Fruit fly (Drosophila melanogaster) whole organism, embryonic: Measurements from ENCODE around the gene lectin-28C.

Experiments used
- Antp ChIP-seq: fragments of 200-800 bp; sonication (Bioruptor generic); optimal IDR thresholded peaks from 3 replicates; lab custom pipeline; 2016; ENCODE audit warnings: missing biosample characterization, missing genetic modification characterization
- CG11398 ChIP-seq: fragments of 200-800 bp; sonication (Bioruptor generic); optimal IDR thresholded peaks from 2 replicates; lab custom pipeline; 2016; ENCODE audit warnings: missing biosample characterization, missing genetic modification characterization
- CG11560 ChIP-seq: fragments of 200-800 bp; sonication (Bioruptor generic); IDR thresholded peaks from 3 replicates; pipeline ENCODE4 v1.3.6; 2022; ENCODE audit warnings: missing biosample characterization, missing genetic modification characterization
- CG12942 ChIP-seq: fragments of 200-800 bp; sonication (Bioruptor generic); optimal IDR thresholded peaks from 3 replicates; lab custom pipeline; 2016; ENCODE audit warnings: missing biosample characterization, missing genetic modification characterization
- CG13123 ChIP-seq: fragments of 200-800 bp; sonication (Bioruptor generic); optimal IDR thresholded peaks from 2 replicates; lab custom pipeline; 2016; ENCODE audit warnings: missing biosample characterization, missing genetic modification characterization
- CG1602 ChIP-seq: fragments of 200-800 bp; sonication (Bioruptor generic); optimal IDR thresholded peaks from 3 replicates; lab custom pipeline; 2016; ENCODE audit warnings: missing biosample characterization, missing genetic modification characterization
- CG1832 ChIP-seq: fragments of 200-800 bp; sonication (Bioruptor generic); optimal IDR thresholded peaks from 2 replicates; lab custom pipeline; 2017; ENCODE audit warnings: missing biosample characterization, mild to moderate bottlenecking, missing genetic modification characterization, inconsistent platforms
- CG31388 ChIP-seq: fragments of 200-800 bp; sonication (Bioruptor generic); optimal IDR thresholded peaks from 2 replicates; lab custom pipeline; 2016; ENCODE audit warnings: missing biosample characterization, missing genetic modification characterization
- CG3726 ChIP-seq: fragments of 200-800 bp; sonication (Bioruptor generic); IDR thresholded peaks from 3 replicates; pipeline ENCODE4, ENCODE4 v1.3.6; 2022; ENCODE audit warnings: missing biosample characterization, missing genetic modification characterization
- CG7372 ChIP-seq: fragments of 200-800 bp; sonication (Bioruptor generic); IDR thresholded peaks from 2 replicates; pipeline ENCODE4 v1.3.6; 2022; ENCODE audit warnings: missing biosample characterization, missing genetic modification characterization
- CG7839 ChIP-seq: fragments of 200-800 bp; sonication (Bioruptor generic); optimal IDR thresholded peaks from 3 replicates; lab custom pipeline; 2018; ENCODE audit warnings: missing biosample characterization, mild to moderate bottlenecking, missing genetic modification characterization, moderate library complexity
- CG9609 ChIP-seq: fragments of 200-800 bp; sonication (Bioruptor generic); optimal IDR thresholded peaks from 3 replicates; lab custom pipeline; 2016; ENCODE audit warnings: missing biosample characterization, missing genetic modification characterization
- Camta ChIP-seq: fragments of 200-800 bp; sonication (Bioruptor generic); optimal IDR thresholded peaks from 2 replicates; lab custom pipeline; 2016; ENCODE audit warnings: missing biosample characterization, missing genetic modification characterization
- CrebB ChIP-seq: fragments of 200-800 bp; sonication (Bioruptor generic); optimal IDR thresholded peaks from 3 replicates; lab custom pipeline; 2018; ENCODE audit warnings: missing biosample characterization, mild to moderate bottlenecking, missing genetic modification characterization
- E2f2 ChIP-seq: fragments of 200-800 bp; sonication (Bioruptor generic); IDR thresholded peaks from 2 replicates; pipeline ENCODE4 v1.3.6; 2022; ENCODE audit warnings: missing biosample characterization, missing genetic modification characterization
- Fer2 ChIP-seq: fragments of 200-800 bp; sonication (Bioruptor generic); optimal IDR thresholded peaks from 2 replicates; lab custom pipeline; 2018; ENCODE audit warnings: missing biosample characterization, mild to moderate bottlenecking, missing genetic modification characterization, moderate library complexity
- HLH4C ChIP-seq: fragments of 200-800 bp; sonication (Bioruptor generic); IDR thresholded peaks from 3 replicates; pipeline ENCODE4 v1.3.6; 2022; ENCODE audit warnings: missing biosample characterization, missing genetic modification characterization; ENCODE audit not compliant: partially characterized antibody
- HLH54F ChIP-seq: fragments of 200-800 bp; sonication (Bioruptor generic); optimal IDR thresholded peaks from 3 replicates; lab custom pipeline; 2016; ENCODE audit warnings: missing biosample characterization, missing genetic modification characterization
- Hsf ChIP-seq: fragments of 200-800 bp; sonication (Bioruptor generic); optimal IDR thresholded peaks from 3 replicates; lab custom pipeline; 2016; ENCODE audit warnings: missing biosample characterization, missing genetic modification characterization
- Meics ChIP-seq: fragments of 200-800 bp; sonication (Bioruptor generic); optimal IDR thresholded peaks from 2 replicates; lab custom pipeline; 2017; ENCODE audit warnings: missing biosample characterization, mild to moderate bottlenecking, missing genetic modification characterization
- PHDP ChIP-seq: fragments of 200-800 bp; sonication (Bioruptor generic); optimal IDR thresholded peaks from 3 replicates; lab custom pipeline; 2018; ENCODE audit warnings: missing biosample characterization, mild to moderate bottlenecking, missing genetic modification characterization, moderate library complexity
- Side ChIP-seq: fragments of 200-800 bp; sonication (Bioruptor generic); optimal IDR thresholded peaks from 2 replicates; lab custom pipeline; 2016; ENCODE audit warnings: missing biosample characterization, missing genetic modification characterization
- Stat92E ChIP-seq, 3 experiments: fragments of >200 bp in 2 of 3; fragments of 200-800 bp in 1 of 3; sonication (Bioruptor generic) in 1 of 3; optimal IDR thresholded peaks; 2 replicates each; lab custom pipeline; 2017 to 2019; ENCODE audit warnings: missing biosample characterization in 3 of 3, missing genetic modification characterization in 3 of 3, mild to moderate bottlenecking in 1 of 3, moderate library complexity in 1 of 3
- Taf1 ChIP-seq: fragments of 200-800 bp; sonication (Bioruptor generic); IDR thresholded peaks from 2 replicates; pipeline ENCODE4 v1.3.6; 2022; ENCODE audit warnings: missing biosample characterization, missing genetic modification characterization
- Tbp ChIP-seq: fragments of >200 bp; optimal IDR thresholded peaks from 2 replicates; lab custom pipeline; 2018; ENCODE audit warnings: missing biosample characterization, missing genetic modification characterization
- Trl ChIP-seq, 3 experiments: fragments of >200 bp in 2 of 3; fragments of 200-800 bp in 1 of 3; sonication (Bioruptor generic) in 1 of 3; optimal IDR thresholded peaks; 2 replicates in 1 of 3; 3 replicates in 2 of 3; lab custom pipeline; 2016 to 2017; ENCODE audit warnings: missing biosample characterization in 1 of 3, missing genetic modification characterization in 1 of 3
- amos ChIP-seq: fragments of 200-800 bp; sonication (Bioruptor generic); IDR thresholded peaks from 2 replicates; pipeline ENCODE4 v1.3.6; 2022; ENCODE audit warnings: missing biosample characterization, missing genetic modification characterization; ENCODE audit not compliant: partially characterized antibody
- bbx ChIP-seq: fragments of 200-800 bp; sonication (Bioruptor generic); IDR thresholded peaks from 2 replicates; pipeline ENCODE4 v1.3.6; 2022; ENCODE audit warnings: missing biosample characterization, missing genetic modification characterization; ENCODE audit not compliant: partially characterized antibody
- cg ChIP-seq: fragments of 200-800 bp; sonication (Bioruptor generic); optimal IDR thresholded peaks from 3 replicates; lab custom pipeline; 2019; ENCODE audit warnings: missing biosample characterization, mild to moderate bottlenecking, missing genetic modification characterization, moderate library complexity
- dati ChIP-seq: fragments of 200-800 bp; sonication (Bioruptor generic); IDR thresholded peaks from 2 replicates; pipeline ENCODE4 v1.3.6; 2022; ENCODE audit warnings: missing biosample characterization, missing genetic modification characterization
- dimm ChIP-seq: fragments of 200-800 bp; sonication (Bioruptor generic); IDR thresholded peaks from 2 replicates; pipeline ENCODE4 v1.3.6; 2022; ENCODE audit warnings: missing biosample characterization, missing genetic modification characterization
- disco-r ChIP-seq: fragments of 200-800 bp; sonication (Bioruptor generic); optimal IDR thresholded peaks from 2 replicates; lab custom pipeline; 2016; ENCODE audit warnings: missing biosample characterization, missing genetic modification characterization
- dysf ChIP-seq: fragments of 200-800 bp; sonication (Bioruptor generic); IDR thresholded peaks from 3 replicates; pipeline ENCODE4 v1.3.6; 2022; ENCODE audit warnings: missing biosample characterization, missing genetic modification characterization
- esg ChIP-seq: fragments of 200-800 bp; sonication (Bioruptor generic); conservative IDR thresholded peaks from 2 replicates; pipeline ENCODE4 v1.3.6; 2022; ENCODE audit warnings: missing biosample characterization, missing genetic modification characterization
- fd102C ChIP-seq: fragments of 200-800 bp; sonication (Bioruptor generic); optimal IDR thresholded peaks from 2 replicates; lab custom pipeline; 2018; ENCODE audit warnings: missing biosample characterization, mild to moderate bottlenecking, missing genetic modification characterization, moderate library complexity
- fd3F ChIP-seq: fragments of 200-800 bp; sonication (Bioruptor generic); optimal IDR thresholded peaks from 2 replicates; lab custom pipeline; 2018; ENCODE audit warnings: missing biosample characterization, mild to moderate bottlenecking, missing genetic modification characterization, moderate library complexity
- fd64A ChIP-seq: fragments of 200-800 bp; sonication (Bioruptor generic); optimal IDR thresholded peaks from 3 replicates; lab custom pipeline; 2018; ENCODE audit warnings: missing biosample characterization, mild to moderate bottlenecking, missing genetic modification characterization
- gt ChIP-seq: fragments of 200-800 bp; sonication (Bioruptor generic); IDR thresholded peaks from 2 replicates; pipeline ENCODE4 v1.3.6; 2022; ENCODE audit warnings: missing biosample characterization, missing genetic modification characterization
- klu ChIP-seq: fragments of 200-800 bp; sonication (Bioruptor generic); IDR thresholded peaks from 2 replicates; pipeline ENCODE4 v1.3.6; 2022; ENCODE audit warnings: missing biosample characterization, missing genetic modification characterization
- nmo ChIP-seq: fragments of 200-800 bp; sonication (Bioruptor generic); optimal IDR thresholded peaks from 2 replicates; lab custom pipeline; 2018; ENCODE audit warnings: missing biosample characterization, mild to moderate bottlenecking, missing genetic modification characterization, moderate library complexity
- p53 ChIP-seq: fragments of 200-800 bp; sonication (Bioruptor generic); optimal IDR thresholded peaks from 2 replicates; lab custom pipeline; 2016; ENCODE audit warnings: missing biosample characterization, missing genetic modification characterization
- pb ChIP-seq: fragments of 200-800 bp; sonication (Bioruptor generic); optimal IDR thresholded peaks from 3 replicates; lab custom pipeline; 2016; ENCODE audit warnings: missing biosample characterization, missing genetic modification characterization
- pita ChIP-seq: fragments of 200-800 bp; sonication (Bioruptor generic); optimal IDR thresholded peaks from 2 replicates; lab custom pipeline; 2017; ENCODE audit warnings: missing biosample characterization, mild to moderate bottlenecking, missing genetic modification characterization
- salm ChIP-seq: fragments of 200-800 bp; sonication (Bioruptor generic); optimal IDR thresholded peaks from 2 replicates; lab custom pipeline; 2018; ENCODE audit warnings: missing biosample characterization, mild to moderate bottlenecking, missing genetic modification characterization
- slp2 ChIP-seq: fragments of 200-800 bp; sonication (Bioruptor generic); optimal IDR thresholded peaks from 2 replicates; lab custom pipeline; 2016; ENCODE audit warnings: missing biosample characterization, missing genetic modification characterization
- sqz ChIP-seq: fragments of 200-800 bp; sonication (Bioruptor generic); optimal IDR thresholded peaks from 3 replicates; lab custom pipeline; 2018; ENCODE audit warnings: missing biosample characterization, mild to moderate bottlenecking, missing genetic modification characterization
- sr ChIP-seq: fragments of 200-800 bp; sonication (Bioruptor generic); IDR thresholded peaks from 3 replicates; pipeline ENCODE4 v1.3.6; 2022; ENCODE audit warnings: missing biosample characterization, missing genetic modification characterization
- sug ChIP-seq: fragments of 200-800 bp; optimal IDR thresholded peaks from 2 replicates; lab custom pipeline; 2019; ENCODE audit warnings: missing biosample characterization, mild to moderate bottlenecking, missing genetic modification characterization, moderate library complexity
- wdn ChIP-seq: fragments of 200-800 bp; sonication (Bioruptor generic); IDR thresholded peaks from 2 replicates; pipeline ENCODE4 v1.3.6; 2022; ENCODE audit warnings: missing biosample characterization, missing genetic modification characterization
- zen ChIP-seq: fragments of 200-800 bp; sonication (Bioruptor generic); optimal IDR thresholded peaks from 3 replicates; lab custom pipeline; 2018; ENCODE audit warnings: missing biosample characterization, mild to moderate bottlenecking, missing genetic modification characterization, moderate library complexity

The lectin-28C gene

dm6 chr2L:7821279-7821848 lies 35.5 kb upstream of the lectin-28C start (continued):
- peak; percentile 32 for TF ChIP-seq fd64A
- no peak for TF ChIP-seq CG31388 (GFP tag; lab: Kevin White, UChicago)
- peak in 1 of 3 experiments; percentile 48 for TF ChIP-seq Stat92E (GFP tag; optimal IDR thresholded peaks at IDR 0.05; lab: Kevin White, UChicago)
- peak; percentile 32; the same call in 1 of the 2 replicates for TF ChIP-seq CG7372 (GFP tag; lab: Robert Waterston, UW)
- peak; percentile 43 for TF ChIP-seq Fer2 (tag; lab: Kevin White, UChicago)
- no peak for TF ChIP-seq CG7839 (tag; lab: Kevin White, UChicago)
- peak; percentile 82 for TF ChIP-seq amos
- no peak for TF ChIP-seq salm (tag; lab: Kevin White, UChicago)
- TF ChIP-seq bbx (GFP tag; lab: Robert Waterston, UW): peak; percentile 85
- peak; percentile 40 for TF ChIP-seq nmo (GFP tag; lab: Kevin White, UChicago)
- peak; percentile 73 for TF ChIP-seq sqz (GFP tag; lab: Kevin White, UChicago)
- no peak for TF ChIP-seq CG1832 (GFP tag; lab: Kevin White, UChicago)
- TF ChIP-seq CrebB (tag; lab: Kevin White, UChicago): peak; percentile 47
- TF ChIP-seq E2f2 (GFP tag; lab: Robert Waterston, UW): peak; percentile 27; the same call in 1 of the 2 replicates
- peak; percentile 39 for TF ChIP-seq esg (GFP tag; lab: Robert Waterston, UW)
- no peak for TF ChIP-seq Trl (optimal IDR thresholded peaks at IDR 0.05; lab: Kevin White, UChicago)
- TF ChIP-seq Trl (GFP tag; optimal IDR thresholded peaks at IDR 0.05; lab: Kevin White, UChicago): peak; percentile 45
- TF ChIP-seq PHDP (tag; lab: Kevin White, UChicago): peak; percentile 9
- TF ChIP-seq sr: no peak; the same call in 2 of the 3 replicates
- peak; percentile 57 for TF ChIP-seq CG9609 (GFP tag; lab: Kevin White, UChicago)
- peak; percentile 24; the same call in 1 of the 2 replicates for TF ChIP-seq klu (GFP tag; lab: Robert Waterston, UW)
- peak; percentile 57 for TF ChIP-seq HLH54F (GFP tag; lab: Kevin White, UChicago)
- TF ChIP-seq Side (GFP tag; lab: Kevin White, UChicago): peak; percentile 43
- TF ChIP-seq pita: no peak
- TF ChIP-seq sug (tag; lab: Kevin White, UChicago): peak; percentile 58
- no peak for TF ChIP-seq Tbp (GFP tag; lab: Kevin White, UChicago)
- peak; percentile 16 for TF ChIP-seq fd3F (GFP tag; lab: Kevin White, UChicago)
- TF ChIP-seq Meics (GFP tag; lab: Kevin White, UChicago): peak; percentile 68
- peak; percentile 54 for TF ChIP-seq Antp (GFP tag; lab: Kevin White, UChicago)
- no peak for TF ChIP-seq disco-r (GFP tag; lab: Kevin White, UChicago)
- TF ChIP-seq Camta (GFP tag; lab: Kevin White, UChicago): peak; percentile 53
- peak; percentile 44; the same call in 1 of the 2 replicates for TF ChIP-seq wdn
- TF ChIP-seq Hsf (GFP tag; lab: Kevin White, UChicago): peak; percentile 71
- TF ChIP-seq CG12942: peak; percentile 15
- TF ChIP-seq dimm (GFP tag; lab: Robert Waterston, UW): no peak
- peak; percentile 63 for TF ChIP-seq dysf (GFP tag; lab: Robert Waterston, UW)
- TF ChIP-seq CG1602 (GFP tag; lab: Kevin White, UChicago): no peak
- TF ChIP-seq CG11398 (GFP tag; lab: Kevin White, UChicago): no peak
- TF ChIP-seq CG11560: no peak
- TF ChIP-seq HLH4C (GFP tag; lab: Robert Waterston, UW): peak; percentile 85
- no peak for TF ChIP-seq Taf1 (GFP tag; lab: Robert Waterston, UW)
- peak; percentile 4 for TF ChIP-seq slp2 (GFP tag; lab: Kevin White, UChicago)
- TF ChIP-seq p53 (GFP tag; lab: Kevin White, UChicago): no peak
- no peak for TF ChIP-seq gt (GFP tag; lab: Robert Waterston, UW)
- peak; percentile 41 for TF ChIP-seq zen (tag; lab: Kevin White, UChicago)
- TF ChIP-seq dati (GFP tag; lab: Robert Waterston, UW): 0 out of 2 replicates have a peak, but pooled peaks have one; percentile 8
- TF ChIP-seq CG3726 (GFP tag; lab: Robert Waterston, UW): peak; percentile 29; the same call in 1 of the 3 replicates
- TF ChIP-seq pb (GFP tag; lab: Kevin White, UChicago): peak; percentile 40
- no peak for TF ChIP-seq CG13123
- TF ChIP-seq fd102C (GFP tag; lab: Kevin White, UChicago): no peak
- TF ChIP-seq cg (GFP tag; lab: Kevin White, UChicago): peak; percentile 90
